Worm (Caenorhabditis elegans): ENCODE results near the gene F59B10.5.
A peak's percentile ranks its signal among the peaks of the same experiment; 100 is the strongest.

DNA sequence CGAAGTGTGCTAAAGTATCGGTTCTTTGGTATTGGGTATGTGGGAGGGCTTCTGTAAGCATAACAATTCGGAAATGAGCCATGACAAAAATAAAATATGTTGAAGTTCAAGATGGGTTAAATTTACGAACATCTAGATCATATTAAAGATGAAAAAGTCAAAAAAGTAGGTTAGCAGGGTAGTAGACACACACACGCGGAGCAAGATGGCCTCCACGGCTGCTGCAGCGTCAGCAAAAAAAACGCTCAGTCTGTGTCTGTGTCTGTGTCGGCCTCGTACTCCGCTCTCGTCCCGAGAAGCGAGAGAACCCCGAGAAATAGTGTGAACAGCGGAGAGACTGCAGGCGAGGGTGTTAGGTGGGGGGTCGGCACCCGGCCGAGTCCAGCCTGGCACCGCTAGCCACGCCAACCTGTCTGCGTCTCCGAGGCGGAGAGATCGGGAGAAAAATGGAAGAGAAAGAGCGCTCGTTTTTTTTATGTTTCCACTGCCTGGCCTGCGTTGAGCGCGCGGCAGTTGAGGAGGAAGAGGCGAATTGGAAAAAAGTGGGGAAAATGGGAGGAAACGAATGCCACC lies 20.9 kb downstream of the F59B10.5 start, which contains the start of gene myrf-1:
- peak; percentile 47 for TF ChIP-seq nhr-77 (tag; optimal IDR thresholded peaks at IDR 0.05)
- peak; percentile 61 for TF ChIP-seq skn-1 (tag; optimal IDR thresholded peaks at IDR 0.05)
- TF ChIP-seq elt-3 (tag; optimal IDR thresholded peaks at IDR 0.05) = peak in 2 of 3 experiments; percentile 18 to 35
- peak; percentile 83 for TF ChIP-seq unc-62 (GFP tag; optimal IDR thresholded peaks at IDR 0.05)
- TF ChIP-seq zag-1 (tag; optimal IDR thresholded peaks at IDR 0.05) = peak; percentile 57
- peak; percentile 87 for TF ChIP-seq nhr-11 (tag; optimal IDR thresholded peaks at IDR 0.05)
- no peak for TF ChIP-seq eor-1 (tag; optimal IDR thresholded peaks at IDR 0.05)
- no peak for TF ChIP-seq egl-27 (tag; optimal IDR thresholded peaks at IDR 0.05)
- no peak for TF ChIP-seq nhr-28 (tag; optimal IDR thresholded peaks at IDR 0.05)

All from whole organism, L3 larva.